Worm (Caenorhabditis elegans) whole organism, young adult: ENCODE results near the gene srv-29.

Source experiments
- B0035.1 ChIP-seq: sonication (generic microtip); optimal IDR thresholded peaks from 2 replicates; lab custom pipeline; 2016; ENCODE audit warnings: missing genetic modification characterization, mild to moderate bottlenecking, missing compliant biosample characterization, missing genotype, missing genetic modification reagents
- aptf-3 ChIP-seq: fragments of 200-800 bp; sonication (Bioruptor generic); IDR thresholded peaks from 2 replicates; pipeline ENCODE4 v1.3.6; 2022; ENCODE audit warnings: missing genetic modification characterization, missing compliant biosample characterization
- dpff-1 ChIP-seq: sonication (generic microtip); optimal IDR thresholded peaks from 2 replicates; lab custom pipeline; 2017; ENCODE audit warnings: mild to moderate bottlenecking, missing genetic modification characterization, missing compliant biosample characterization
- ets-4 ChIP-seq: fragments of 200-800 bp; sonication (Bioruptor generic); optimal IDR thresholded peaks from 2 replicates; lab custom pipeline; 2018; ENCODE audit warnings: mild to moderate bottlenecking, missing genetic modification characterization, missing compliant biosample characterization
- lin-26 ChIP-seq: fragments of 200-800 bp; sonication (Bioruptor generic); IDR thresholded peaks from 2 replicates; pipeline ENCODE4 v1.3.6; 2022; ENCODE audit warnings: missing genetic modification reagents, missing genetic modification characterization, missing compliant biosample characterization
- lin-35 ChIP-seq, 3 experiments: fragments of 150-350 bp in 2 of 3; sonication (generic microtip) in 1 of 3; optimal IDR thresholded peaks; 2 replicates each; lab custom pipeline; 2014 to 2018; ENCODE audit warnings: missing biosample characterization in 3 of 3, missing genetic modification characterization in 3 of 3, missing genetic modification reagents in 3 of 3
- nfya-2 ChIP-seq: fragments of 200-800 bp; sonication (Bioruptor generic); IDR thresholded peaks from 2 replicates; pipeline ENCODE4 v1.3.6; 2022; ENCODE audit warnings: missing genetic modification reagents, missing genetic modification characterization, missing compliant biosample characterization
- nhr-27 ChIP-seq: fragments of 200-800 bp; sonication (Bioruptor generic); optimal IDR thresholded peaks from 2 replicates; lab custom pipeline; 2018; ENCODE audit warnings: mild to moderate bottlenecking, missing genetic modification characterization, moderate library complexity, missing compliant biosample characterization
- nhr-90 ChIP-seq: sonication (generic microtip); optimal IDR thresholded peaks from 2 replicates; lab custom pipeline; 2016; ENCODE audit warnings: missing genotype, mild to moderate bottlenecking, missing genetic modification characterization, missing compliant biosample characterization

DNA sequence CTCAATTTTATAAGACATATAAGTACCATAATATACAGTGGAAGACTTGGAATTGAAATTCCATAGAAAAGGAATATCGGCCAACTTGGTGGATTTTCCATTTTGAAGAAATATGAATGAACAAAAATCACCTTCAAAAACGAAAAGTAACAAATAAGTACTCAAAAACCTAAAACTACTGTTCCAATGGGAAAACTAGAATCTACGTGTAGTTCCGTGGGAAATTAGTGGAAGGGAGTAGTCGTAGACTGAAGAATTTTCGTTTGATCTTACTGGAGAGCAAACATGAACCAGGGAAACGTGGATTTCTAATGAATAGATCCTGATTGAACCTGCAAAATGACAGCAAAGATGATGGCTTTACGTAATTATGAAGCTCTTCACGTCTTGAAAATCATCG, 5.5 kb upstream of the srv-29 start, which contains the start of gene srv-31:
- TF ChIP-seq dpff-1 (tag; lab: Kevin White, UChicago): no peak
- TF ChIP-seq nhr-27 (tag; lab: Kevin White, UChicago): no peak
- no peak for TF ChIP-seq nfya-2 (GFP tag; lab: Robert Waterston, UW)
- TF ChIP-seq lin-35 (GFP tag; optimal IDR thresholded peaks at IDR 0.05; lab: Kevin White, UChicago): no peak
- TF ChIP-seq B0035.1: no peak
- TF ChIP-seq ets-4 (GFP tag; lab: Kevin White, UChicago): no peak
- TF ChIP-seq aptf-3: no peak
- no peak for TF ChIP-seq nhr-90 (tag; lab: Kevin White, UChicago)
- TF ChIP-seq lin-26 (GFP tag; lab: Robert Waterston, UW): no peak
